Fruit fly (Drosophila melanogaster) whole organism, wandering third instar larva: ENCODE results near the gene PolD2.

Source experiments
- Abd-B ChIP-seq: fragments of >200 bp; optimal IDR thresholded peaks from 2 replicates; lab custom pipeline; 2017; ENCODE audit warnings: missing biosample characterization, missing genetic modification characterization
- HLH106 ChIP-seq: fragments of 200-800 bp; optimal IDR thresholded peaks from 3 replicates; lab custom pipeline; 2019; ENCODE audit warnings: missing biosample characterization, mild to moderate bottlenecking, missing genetic modification characterization, moderate library complexity
- Hnf4 ChIP-seq: fragments of 200-800 bp; sonication (Bioruptor generic); optimal IDR thresholded peaks from 2 replicates; lab custom pipeline; 2016; ENCODE audit warnings: missing biosample characterization, mild to moderate bottlenecking, missing genetic modification characterization
- OdsH ChIP-seq: fragments of 200-800 bp; sonication (Bioruptor generic); optimal IDR thresholded peaks from 2 replicates; lab custom pipeline; 2016; ENCODE audit warnings: missing biosample characterization, mild to moderate bottlenecking, missing genetic modification characterization
- Sp1 ChIP-seq: fragments of 200-800 bp; sonication (Bioruptor generic); optimal IDR thresholded peaks from 3 replicates; lab custom pipeline; 2019; ENCODE audit warnings: missing biosample characterization, mild to moderate bottlenecking, missing genetic modification characterization, moderate library complexity
- br ChIP-seq: fragments of 200-800 bp; sonication (Bioruptor generic); optimal IDR thresholded peaks from 2 replicates; lab custom pipeline; 2016; ENCODE audit warnings: missing biosample characterization, missing genetic modification characterization
- dsf ChIP-seq: sonication (Bioruptor generic); optimal IDR thresholded peaks from 2 replicates; lab custom pipeline; 2016; ENCODE audit warnings: missing biosample characterization, missing genetic modification characterization, borderline replicate concordance
- fru ChIP-seq: fragments of 200-800 bp; sonication (Bioruptor generic); optimal IDR thresholded peaks from 3 replicates; lab custom pipeline; 2016; ENCODE audit warnings: missing biosample characterization, mild to moderate bottlenecking, missing genetic modification characterization
- pan ChIP-seq: fragments of >200 bp; optimal IDR thresholded peaks from 2 replicates; lab custom pipeline; 2017
- sage ChIP-seq: fragments of 200-800 bp; sonication (Bioruptor generic); optimal IDR thresholded peaks from 2 replicates; lab custom pipeline; 2016; ENCODE audit warnings: missing biosample characterization, mild to moderate bottlenecking, missing genetic modification characterization
- tai ChIP-seq: sonication (Bioruptor generic); optimal IDR thresholded peaks from 2 replicates; lab custom pipeline; 2016; ENCODE audit warnings: missing biosample characterization, missing genetic modification characterization
- usp ChIP-seq: fragments of >200 bp; optimal IDR thresholded peaks from 2 replicates; lab custom pipeline; 2017; ENCODE audit warnings: missing biosample characterization, missing genetic modification characterization

dm6 chr3L:1772593-1772992, 2.8 kb upstream of the PolD2 start:
- TF ChIP-seq Abd-B (GFP tag; lab: Kevin White, UChicago) (no peak), Sp1 (GFP tag; lab: Kevin White, UChicago) (no peak), sage (GFP tag; lab: Kevin White, UChicago) (no peak), OdsH (no peak), pan (lab: Kevin White, UChicago) (no peak), usp (GFP tag; lab: Kevin White, UChicago) (no peak), br (no peak), dsf (no peak), tai (no peak), HLH106 (tag; lab: Kevin White, UChicago) (no peak), Hnf4 (GFP tag; lab: Kevin White, UChicago) (no peak), fru (no peak)
